Fruit fly (Drosophila melanogaster): Measurements from ENCODE around the gene CG32219.

Gene CG32219

DNA sequence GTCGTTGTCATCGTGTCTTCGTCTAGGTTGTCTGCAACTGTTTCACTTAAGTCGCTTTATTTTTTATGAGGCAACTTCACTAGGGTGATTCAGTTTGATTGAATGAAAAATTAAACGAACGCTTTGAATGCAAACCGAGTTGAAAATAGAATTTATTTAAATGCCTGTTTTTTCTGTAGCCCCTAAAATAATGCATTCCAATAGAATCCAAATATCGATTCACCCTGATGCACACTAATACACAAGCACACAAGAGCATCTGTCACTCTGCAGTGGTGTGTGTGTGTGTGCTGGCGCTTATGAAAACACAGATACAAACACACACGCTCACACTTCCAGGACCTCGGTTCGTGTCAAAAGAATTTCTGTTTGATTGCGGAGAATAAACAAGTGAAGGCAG is 10.9 kb upstream of the CG32219 start (continued):
- TF ChIP-seq sim (GFP tag; IDR thresholded peaks at IDR 0.05) (no peak), so (GFP tag; IDR thresholded peaks at IDR 0.05) (0 out of 3 replicates have a peak, but pooled peaks have one; percentile 9), CG4617 (GFP tag; optimal IDR thresholded peaks at IDR 0.05; ENCODE audit: borderline replicate concordance) (no peak), Dbx (GFP tag; IDR thresholded peaks at IDR 0.05) (no peak), sens (GFP tag) (peak; percentile 30), Ptx1 (GFP tag; IDR thresholded peaks at IDR 0.05) (no peak), CG8924 (tag; optimal IDR thresholded peaks at IDR 0.05) (no peak), sd (tag; optimal IDR thresholded peaks at IDR 0.05) (no peak), fd64A (GFP tag; optimal IDR thresholded peaks at IDR 0.05) (no peak), gfzf (GFP tag; optimal IDR thresholded peaks at IDR 0.05) (no peak), chif (GFP tag; optimal IDR thresholded peaks at IDR 0.05) (no peak), sug (tag; optimal IDR thresholded peaks at IDR 0.05) (peak; percentile 17), stwl (tag; optimal IDR thresholded peaks at IDR 0.05) (no peak), CG11723 (GFP tag; optimal IDR thresholded peaks at IDR 0.05) (no peak), HmgD (GFP tag; optimal IDR thresholded peaks at IDR 0.05) (no peak), caup (GFP tag; optimal IDR thresholded peaks at IDR 0.05; ENCODE audit: severe bottlenecking) (no peak), dpn (GFP tag; optimal IDR thresholded peaks at IDR 0.05) (peak in 1 of 2 experiments; percentile 2), ems (GFP tag; optimal IDR thresholded peaks at IDR 0.05) (no peak), CG6683 (GFP tag; optimal IDR thresholded peaks at IDR 0.05) (no peak), cato (GFP tag; optimal IDR thresholded peaks at IDR 0.05; ENCODE audit: borderline replicate concordance) (no peak), HLH3B (GFP tag; IDR thresholded peaks at IDR 0.05) (no peak), CG18476 (GFP tag; optimal IDR thresholded peaks at IDR 0.05) (no peak), run (tag; optimal IDR thresholded peaks at IDR 0.05) (no peak), CG12155 (GFP tag; optimal IDR thresholded peaks at IDR 0.05) (no peak)

DNA sequence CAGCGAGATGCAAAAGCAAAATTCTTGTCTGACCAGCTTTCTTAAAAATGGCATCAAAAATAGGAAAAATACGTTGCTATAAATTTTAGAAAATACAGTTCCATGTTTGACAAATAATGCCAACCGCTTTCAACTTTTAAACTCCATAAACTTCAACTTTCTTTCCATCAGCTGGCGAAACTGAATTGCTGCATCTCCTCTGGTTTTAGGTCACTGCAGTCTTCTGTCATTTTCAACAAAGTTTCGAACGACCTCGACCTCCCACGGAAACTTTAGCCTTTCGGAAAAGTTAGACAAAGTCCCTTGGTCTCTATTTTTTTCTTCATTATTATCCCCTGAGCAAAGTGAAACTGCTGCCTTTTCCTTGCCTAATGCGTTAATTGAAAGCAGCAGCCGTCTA is 4.8 kb upstream of the CG32219 start, which contains the start of gene CG42263:
Gene CG42263, minus strand, starts transcription at position 101 of the 400 bp plus-strand sequence.
- TF ChIP-seq sim (GFP tag; IDR thresholded peaks at IDR 0.05) (no peak), stwl (tag; optimal IDR thresholded peaks at IDR 0.05) (no peak), YL-1 (GFP tag; optimal IDR thresholded peaks at IDR 0.05) (no peak), Rfx (GFP tag; IDR thresholded peaks at IDR 0.05) (no peak), Oli (tag; optimal IDR thresholded peaks at IDR 0.05) (no peak), PHDP (tag; optimal IDR thresholded peaks at IDR 0.05) (no peak), Nf-YC (tag; optimal IDR thresholded peaks at IDR 0.05) (no peak), lmd (GFP tag; IDR thresholded peaks at IDR 0.05) (no peak)

dm6 chr3L:19954426-19954825 is 3.5 kb upstream of the CG32219 start, which contains the start of gene CG42654:
Gene CG42654, minus strand, starts transcription at chr3L:19954526.
- TF ChIP-seq bigmax (GFP tag; optimal IDR thresholded peaks at IDR 0.05) (no peak), Dad (GFP tag; optimal IDR thresholded peaks at IDR 0.05) (no peak), CG6683 (GFP tag; optimal IDR thresholded peaks at IDR 0.05) (no peak), Hr3 (GFP tag; optimal IDR thresholded peaks at IDR 0.05) (no peak), knrl (GFP tag; IDR thresholded peaks at IDR 0.05; ENCODE audit: partially characterized antibody) (no peak), sna (GFP tag; IDR thresholded peaks at IDR 0.05; ENCODE audit: partially characterized antibody) (no peak), CG1233 (GFP tag; optimal IDR thresholded peaks at IDR 0.05) (no peak), GATAe (GFP tag; conservative IDR thresholded peaks at IDR 0.05) (no peak), CG31224 (GFP tag; IDR thresholded peaks at IDR 0.05) (no peak), sd (tag; optimal IDR thresholded peaks at IDR 0.05) (no peak), CG10209 (GFP tag; optimal IDR thresholded peaks at IDR 0.05) (no peak), CG9817 (tag; optimal IDR thresholded peaks at IDR 0.05) (no peak), en (GFP tag; optimal IDR thresholded peaks at IDR 0.05) (no peak), cas (GFP tag; IDR thresholded peaks at IDR 0.05) (no peak), Awh (GFP tag; IDR thresholded peaks at IDR 0.05) (no peak), E2f2 (GFP tag; IDR thresholded peaks at IDR 0.05) (no peak), Bteb2 (GFP tag; optimal IDR thresholded peaks at IDR 0.05) (no peak), Pdp1 (GFP tag; optimal IDR thresholded peaks at IDR 0.05) (no peak), btn (GFP tag; optimal IDR thresholded peaks at IDR 0.05) (no peak), CG10321 (GFP tag; IDR thresholded peaks at IDR 0.05) (no peak)

All from whole organism, embryonic.